Worm (Caenorhabditis elegans): Measurements from ENCODE around the gene tag-281.

Gene tag-281

ce11 chrII:12489903-12490302 lies 30.3 kb downstream of the tag-281 start, which contains the start of gene T21B4.15:
Gene T21B4.15 (plus strand): TSS chrII:12490203.
- no peak for TF ChIP-seq unc-62 (GFP tag; optimal IDR thresholded peaks at IDR 0.05)

ce11 chrII:12491936-12492335 lies 32.4 kb downstream of the tag-281 start, which contains the start of gene srz-6:
Gene srz-6 (plus strand): TSS chrII:12492236.
- TF ChIP-seq unc-62 (GFP tag; optimal IDR thresholded peaks at IDR 0.05): no peak

- no peak for TF ChIP-seq unc-62 (GFP tag; optimal IDR thresholded peaks at IDR 0.05)
Measured at ce11 chrII:12494067-12494477, 34.5 kb downstream of the tag-281 start.

- TF ChIP-seq unc-62 (GFP tag; optimal IDR thresholded peaks at IDR 0.05): no peak
Measured at ce11 chrII:12494556-12495131, 35.1 kb downstream of the tag-281 start, which contains the start of gene col-85. Gene col-85 (minus strand): TSS chrII:12495095.

- no peak for TF ChIP-seq unc-62 (GFP tag; optimal IDR thresholded peaks at IDR 0.05)
Measured at ce11 chrII:12496981-12497380, 37.4 kb downstream of the tag-281 start, which contains the start of gene T21B4.3. Gene T21B4.3 (minus strand): TSS chrII:12497081.

ce11 chrII:12499969-12500368 lies 40.4 kb downstream of the tag-281 start:
- TF ChIP-seq unc-62 (GFP tag; optimal IDR thresholded peaks at IDR 0.05): no peak

ce11 chrII:12502784-12503183 lies 43.2 kb downstream of the tag-281 start, which contains the start of gene ador-1:
Gene ador-1 (minus strand): TSS chrII:12502884.
- TF ChIP-seq unc-62 (GFP tag; optimal IDR thresholded peaks at IDR 0.05): no peak

ce11 chrII:12506511-12506910 lies 47.0 kb downstream of the tag-281 start:
- no peak for TF ChIP-seq unc-62 (GFP tag; optimal IDR thresholded peaks at IDR 0.05)

ce11 chrII:12507038-12507437 lies 47.5 kb downstream of the tag-281 start, which contains the start of gene srh-68:
Gene srh-68 (plus strand): TSS chrII:12507338.
- no peak for TF ChIP-seq unc-62 (GFP tag; optimal IDR thresholded peaks at IDR 0.05)

- TF ChIP-seq unc-62 (GFP tag; optimal IDR thresholded peaks at IDR 0.05): no peak
Measured at ce11 chrII:12508650-12509049, 49.1 kb downstream of the tag-281 start, which contains the start of gene srh-67. Gene srh-67 (plus strand): TSS chrII:12508950.
